In genomic region chrII:8380188-8380587, ce11 we compare ENCODE assay signal across 4 worm cellular contexts.
TF ChIP-seq lines count a peak whose summit lies in the region.

No protein-coding gene starts in this region.

TF ChIP-seq in whole organism, L1 larva, 84 proteins besides CTCF, POLR2A, EP300 and RAD21:
- peak; percentile 18 for TF ChIP-seq blmp-1 (tag; optimal IDR thresholded peaks at IDR 0.05; lab: Kevin White, UChicago)
- no peak for TF ChIP-seq nhr-19 (GFP tag; conservative IDR thresholded peaks at IDR 0.05; lab: Robert Waterston, UW)
- TF ChIP-seq nhr-85 (tag; lab: Kevin White, UChicago): no peak

TF ChIP-seq in whole organism, L2 larva, 48 proteins besides CTCF, POLR2A, EP300 and RAD21:
- TF ChIP-seq blmp-1 (tag; optimal IDR thresholded peaks at IDR 0.05; lab: Kevin White, UChicago; ENCODE audit: insufficient read depth): peak; percentile 77
- no peak for TF ChIP-seq snpc-4 (tag; optimal IDR thresholded peaks at IDR 0.05; lab: Kevin White, UChicago)
TF ChIP-seq in whole organism, L2 larva: peak in this region for 1.

TF ChIP-seq in whole organism, L3 larva, 47 proteins besides CTCF, POLR2A, EP300 and RAD21:
- peak; percentile 55 for TF ChIP-seq nhr-25 (tag; optimal IDR thresholded peaks at IDR 0.05; lab: Kevin White, UChicago)
- TF ChIP-seq daf-12 (tag; optimal IDR thresholded peaks at IDR 0.05; lab: Kevin White, UChicago): no peak
- TF ChIP-seq jun-1 (tag; optimal IDR thresholded peaks at IDR 0.05; lab: Kevin White, UChicago): no peak

TF ChIP-seq in whole organism, L4 larva, 104 proteins besides CTCF, POLR2A, EP300 and RAD21:
- TF ChIP-seq nhr-48 (tag; optimal IDR thresholded peaks at IDR 0.05; lab: Kevin White, UChicago) (peak; percentile 85), nhr-28 (tag; optimal IDR thresholded peaks at IDR 0.05; lab: Kevin White, UChicago) (peak; percentile 44), nhr-25 (tag; optimal IDR thresholded peaks at IDR 0.05; lab: Kevin White, UChicago; ENCODE audit: borderline replicate concordance, insufficient read depth) (no peak), nhr-77 (tag; optimal IDR thresholded peaks at IDR 0.05; lab: Kevin White, UChicago) (no peak), cey-2 (tag; optimal IDR thresholded peaks at IDR 0.05; lab: Kevin White, UChicago; ENCODE audit: borderline replicate concordance, insufficient read depth) (no peak), mdl-1 (tag; optimal IDR thresholded peaks at IDR 0.05; lab: Kevin White, UChicago) (peak in 1 of 2 experiments; percentile 17), F37D6.2 (tag; optimal IDR thresholded peaks at IDR 0.05; lab: Kevin White, UChicago) (no peak), hlh-11 (tag; optimal IDR thresholded peaks at IDR 0.05; lab: Kevin White, UChicago) (peak; percentile 1)

Comparison
In these comparisons a context has a peak if more than half of its experiments do, and no peak if none do; other contexts are left out.
1. Of the 29 proteins assayed by ChIP-seq in both whole organism, L4 larva and whole organism, L1 larva: peak only in whole organism, L4 larva: nhr-28; only in whole organism, L1 larva: none; in both: none; in neither: 27; mixed calls (peak in some experiments, not most) for 1.